Fruit fly (Drosophila melanogaster): Measurements from ENCODE around the gene Setd3.

Setd3 gene

DNA sequence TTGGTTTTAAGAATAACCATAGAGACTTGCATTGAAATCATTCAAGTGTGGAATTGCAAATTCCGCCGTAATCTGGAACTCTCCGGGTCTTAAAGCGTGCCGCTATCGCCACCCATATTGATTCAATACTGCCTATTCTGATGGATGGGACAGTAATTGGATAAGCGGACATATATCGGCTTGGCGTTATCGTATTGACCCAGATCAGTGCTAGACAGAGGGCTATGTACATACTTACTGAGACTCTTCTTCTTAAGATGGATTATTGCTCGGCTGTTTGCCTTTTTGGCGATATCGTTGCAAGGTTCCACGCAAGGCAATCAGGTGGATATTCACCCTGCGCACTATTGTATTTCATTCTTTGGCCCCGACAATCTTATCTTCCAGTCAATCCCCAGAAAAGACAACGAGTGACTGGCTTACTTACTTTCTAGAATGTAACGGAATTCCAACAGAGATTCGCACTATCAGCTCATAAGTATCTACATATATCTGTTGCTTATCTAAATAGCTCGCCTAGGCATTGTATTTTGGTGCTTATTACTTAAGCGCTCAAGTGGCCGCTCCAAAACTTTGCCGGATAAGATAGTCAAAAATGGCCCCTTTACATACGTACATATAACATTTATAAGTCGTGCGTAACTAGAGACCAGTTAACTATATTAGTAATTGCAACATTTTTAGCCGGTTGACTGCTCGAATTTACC lies 26.1 kb upstream of the Setd3 start:
- TF ChIP-seq Mnt (GFP tag; optimal IDR thresholded peaks at IDR 0.05) (peak; percentile 6), cnc (optimal IDR thresholded peaks at IDR 0.05) (no peak), CG1620 (GFP tag; optimal IDR thresholded peaks at IDR 0.05) (no peak), CG7045 (GFP tag; optimal IDR thresholded peaks at IDR 0.05) (no peak), pad (GFP tag; optimal IDR thresholded peaks at IDR 0.05) (no peak), bab1 (GFP tag; optimal IDR thresholded peaks at IDR 0.05) (no peak), CG5204 (GFP tag; optimal IDR thresholded peaks at IDR 0.05) (no peak), Crg-1 (GFP tag; optimal IDR thresholded peaks at IDR 0.05) (peak; percentile 29), CG14711 (tag; optimal IDR thresholded peaks at IDR 0.05) (no peak), CG12768 (GFP tag; optimal IDR thresholded peaks at IDR 0.05) (no peak), cic (GFP tag; optimal IDR thresholded peaks at IDR 0.05) (no peak), CG7101 (tag; optimal IDR thresholded peaks at IDR 0.05) (peak; percentile 8), Clk (GFP tag; optimal IDR thresholded peaks at IDR 0.05) (no peak), ovo (GFP tag; optimal IDR thresholded peaks at IDR 0.05) (no peak), toe (GFP tag; optimal IDR thresholded peaks at IDR 0.05) (no peak), CG33017 (tag; optimal IDR thresholded peaks at IDR 0.05) (no peak), CG11617 (GFP tag; optimal IDR thresholded peaks at IDR 0.05) (no peak), kay (GFP tag; ENCODE audit: borderline replicate concordance) (peak; percentile 54), Hr96 (GFP tag; optimal IDR thresholded peaks at IDR 0.05) (no peak), tj (GFP tag; optimal IDR thresholded peaks at IDR 0.05) (no peak)

DNA sequence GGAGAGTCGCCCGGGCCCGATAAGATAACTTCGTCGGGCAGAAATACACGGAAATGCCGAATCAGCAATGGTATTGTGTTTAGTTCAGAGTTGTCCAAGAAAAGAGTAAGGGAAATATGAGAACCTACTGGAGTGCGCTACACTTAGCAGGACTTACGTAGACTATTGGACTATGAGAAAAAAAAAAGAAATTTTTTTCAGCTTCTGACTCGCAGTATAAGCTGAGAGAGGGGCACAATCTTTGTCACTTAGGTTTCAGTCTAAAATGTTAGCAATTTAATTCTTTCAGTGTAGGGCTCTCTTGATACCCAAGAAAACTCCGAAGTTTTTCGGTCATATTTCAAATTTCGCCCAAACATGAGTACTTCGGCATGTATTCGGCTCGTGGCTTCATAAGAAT lies 25.2 kb upstream of the Setd3 start:
- TF ChIP-seq CG1620 (GFP tag; optimal IDR thresholded peaks at IDR 0.05): peak; percentile 83
- peak; percentile 92 for TF ChIP-seq CG7101 (tag; optimal IDR thresholded peaks at IDR 0.05)
- TF ChIP-seq CG5204 (GFP tag; optimal IDR thresholded peaks at IDR 0.05): peak; percentile 32
- TF ChIP-seq Hr96 (GFP tag; optimal IDR thresholded peaks at IDR 0.05): peak; percentile 85
- no peak for TF ChIP-seq CG12768 (GFP tag; optimal IDR thresholded peaks at IDR 0.05)
- TF ChIP-seq tj (GFP tag; optimal IDR thresholded peaks at IDR 0.05): peak; percentile 95
- TF ChIP-seq ovo (GFP tag; optimal IDR thresholded peaks at IDR 0.05): peak; percentile 23
- no peak for TF ChIP-seq toe (GFP tag; optimal IDR thresholded peaks at IDR 0.05)
- TF ChIP-seq bab1 (GFP tag; optimal IDR thresholded peaks at IDR 0.05): peak; percentile 89
- no peak for TF ChIP-seq Clk (GFP tag; optimal IDR thresholded peaks at IDR 0.05)
- peak; percentile 84 for TF ChIP-seq CG14711 (tag; optimal IDR thresholded peaks at IDR 0.05)
- TF ChIP-seq CG33017 (tag; optimal IDR thresholded peaks at IDR 0.05): no peak
- TF ChIP-seq CG11617 (GFP tag; optimal IDR thresholded peaks at IDR 0.05): peak; percentile 78
- peak; percentile 81 for TF ChIP-seq Mnt (GFP tag; optimal IDR thresholded peaks at IDR 0.05)
- TF ChIP-seq CG7045 (GFP tag; optimal IDR thresholded peaks at IDR 0.05): peak; percentile 11
- no peak for TF ChIP-seq cic (GFP tag; optimal IDR thresholded peaks at IDR 0.05)
- no peak for TF ChIP-seq kay (GFP tag; ENCODE audit: borderline replicate concordance)
- TF ChIP-seq Crg-1 (GFP tag; optimal IDR thresholded peaks at IDR 0.05): peak; percentile 54
- TF ChIP-seq cnc (optimal IDR thresholded peaks at IDR 0.05): no peak
- TF ChIP-seq pad (GFP tag; optimal IDR thresholded peaks at IDR 0.05): peak; percentile 78

dm6 chrX:6993350-6993749 lies 24.8 kb upstream of the Setd3 start, which contains the start of gene Inx7:
Inx7 (minus strand) TSS chrX:6993612.
- TF ChIP-seq kay (GFP tag; ENCODE audit: borderline replicate concordance) (no peak), toe (GFP tag; optimal IDR thresholded peaks at IDR 0.05) (no peak), Crg-1 (GFP tag; optimal IDR thresholded peaks at IDR 0.05) (no peak), CG12768 (GFP tag; optimal IDR thresholded peaks at IDR 0.05) (no peak), Clk (GFP tag; optimal IDR thresholded peaks at IDR 0.05) (no peak), tj (GFP tag; optimal IDR thresholded peaks at IDR 0.05) (no peak), CG7101 (tag; optimal IDR thresholded peaks at IDR 0.05) (no peak), bab1 (GFP tag; optimal IDR thresholded peaks at IDR 0.05) (no peak), Mnt (GFP tag; optimal IDR thresholded peaks at IDR 0.05) (no peak), CG5204 (GFP tag; optimal IDR thresholded peaks at IDR 0.05) (no peak), CG1620 (GFP tag; optimal IDR thresholded peaks at IDR 0.05) (no peak), cnc (optimal IDR thresholded peaks at IDR 0.05) (no peak), CG33017 (tag; optimal IDR thresholded peaks at IDR 0.05) (no peak), CG7045 (GFP tag; optimal IDR thresholded peaks at IDR 0.05) (no peak), Hr96 (GFP tag; optimal IDR thresholded peaks at IDR 0.05) (no peak), pad (GFP tag; optimal IDR thresholded peaks at IDR 0.05) (no peak), CG14711 (tag; optimal IDR thresholded peaks at IDR 0.05) (no peak)

DNA sequence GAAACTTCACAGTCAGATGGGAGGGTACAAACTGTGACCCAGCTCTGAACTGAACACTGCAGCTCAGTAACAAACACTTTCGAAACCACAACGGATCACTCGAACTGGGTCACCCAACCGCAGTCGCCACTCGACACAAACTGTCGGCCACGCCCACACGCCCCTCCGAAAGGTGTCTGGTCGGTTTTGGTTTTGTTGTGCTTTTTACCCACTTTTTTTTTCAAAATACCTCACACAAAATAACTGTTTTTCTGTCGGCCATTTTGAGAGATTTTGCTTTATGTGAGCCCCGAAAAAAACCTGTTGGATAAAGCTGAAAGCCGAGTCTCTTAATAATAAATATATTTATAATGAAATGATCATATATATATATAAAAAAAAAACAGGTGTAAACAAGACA lies 22.7 kb upstream of the Setd3 start, which contains the start of gene ogre:
TSS of gene ogre (minus strand) at position 33 of the 400 bp plus-strand sequence.
- TF ChIP-seq CG11617 (GFP tag; optimal IDR thresholded peaks at IDR 0.05): no peak
- no peak for TF ChIP-seq cnc (optimal IDR thresholded peaks at IDR 0.05)
- TF ChIP-seq Mnt (GFP tag; optimal IDR thresholded peaks at IDR 0.05): no peak
- TF ChIP-seq CG33017 (tag; optimal IDR thresholded peaks at IDR 0.05): no peak

DNA sequence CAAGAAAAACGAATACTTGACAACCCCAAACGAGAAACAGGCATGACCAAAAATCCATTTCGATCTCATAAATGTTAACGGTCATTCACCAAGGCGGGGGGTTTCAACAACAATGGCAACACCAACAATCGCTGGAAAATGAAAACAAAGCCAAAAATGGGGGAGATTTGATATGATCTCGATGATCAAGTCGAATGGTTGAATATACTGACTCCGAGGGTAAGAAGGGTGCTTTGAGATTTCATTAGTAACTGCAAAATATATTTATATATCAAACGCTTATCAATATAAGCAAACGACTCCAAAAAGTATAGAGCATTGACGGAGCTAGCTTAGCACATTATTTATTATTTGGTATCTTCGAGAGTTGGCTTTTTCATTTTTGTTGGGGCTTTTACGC lies 21.6 kb upstream of the Setd3 start:
- no peak for TF ChIP-seq Crg-1 (GFP tag; optimal IDR thresholded peaks at IDR 0.05)
- TF ChIP-seq kay (GFP tag; ENCODE audit: borderline replicate concordance): no peak
- no peak for TF ChIP-seq toe (GFP tag; optimal IDR thresholded peaks at IDR 0.05)
- TF ChIP-seq ovo (GFP tag; optimal IDR thresholded peaks at IDR 0.05): no peak
- TF ChIP-seq cnc (optimal IDR thresholded peaks at IDR 0.05): no peak

DNA sequence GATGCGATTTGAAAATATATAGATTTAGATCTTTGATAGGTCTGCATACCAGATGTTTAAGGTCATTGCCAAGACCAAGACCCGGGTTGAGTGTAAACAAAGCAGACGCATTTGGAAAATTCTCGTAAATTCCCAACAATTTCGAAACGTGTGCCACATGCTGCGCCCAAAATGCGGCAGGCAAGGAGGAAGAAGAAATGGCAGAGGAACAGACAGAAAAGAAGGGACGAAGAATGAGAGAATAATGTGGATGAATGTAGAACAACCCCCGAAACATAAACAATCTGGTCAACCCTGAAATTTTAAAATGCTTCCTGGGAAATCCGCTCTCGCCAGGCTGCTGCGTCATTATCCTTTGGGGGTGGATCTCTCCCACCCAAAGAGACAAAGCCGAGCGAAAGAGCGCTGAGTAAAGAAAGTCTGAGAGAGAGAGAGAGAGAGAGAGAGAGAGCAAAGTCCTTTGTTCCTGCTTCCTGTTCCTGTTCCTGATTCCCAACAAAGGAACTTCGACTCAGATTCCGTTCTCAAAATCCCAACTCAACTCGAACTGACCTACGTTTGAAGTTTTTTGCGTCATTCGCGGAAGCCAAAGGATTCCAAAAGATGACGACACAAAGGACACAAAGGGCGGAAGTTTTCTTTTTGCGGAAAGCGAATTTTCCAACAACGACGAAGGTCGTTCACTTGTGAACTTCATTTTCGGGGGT lies 20.2 kb upstream of the Setd3 start:
- no peak for TF ChIP-seq cnc (optimal IDR thresholded peaks at IDR 0.05)
- TF ChIP-seq CG1620 (GFP tag; optimal IDR thresholded peaks at IDR 0.05): no peak
- no peak for TF ChIP-seq toe (GFP tag; optimal IDR thresholded peaks at IDR 0.05)
- TF ChIP-seq CG5204 (GFP tag; optimal IDR thresholded peaks at IDR 0.05): no peak
- no peak for TF ChIP-seq pad (GFP tag; optimal IDR thresholded peaks at IDR 0.05)
- no peak for TF ChIP-seq kay (GFP tag; ENCODE audit: borderline replicate concordance)
- TF ChIP-seq tj (GFP tag; optimal IDR thresholded peaks at IDR 0.05): no peak

Measured in whole organism, adult.